Worm (Caenorhabditis elegans) whole organism, early embryonic: ENCODE data around the gene ugt-42.

ENCODE experiments used
- B0310.2 ChIP-seq: sonication (generic microtip); optimal IDR thresholded peaks from 2 replicates; lab custom pipeline; 2016; ENCODE audit warnings: mild to moderate bottlenecking, missing genetic modification characterization, missing compliant biosample characterization
- ama-1 ChIP-seq: fragments of 150-350 bp; optimal IDR thresholded peaks from 2 replicates; lab custom pipeline; 2014
- ets-7 ChIP-seq: sonication (generic microtip); optimal IDR thresholded peaks from 2 replicates; lab custom pipeline; 2016; ENCODE audit warnings: missing genotype, missing genetic modification characterization, missing compliant biosample characterization
- hmbx-1 ChIP-seq: sonication (generic microtip); optimal IDR thresholded peaks from 2 replicates; lab custom pipeline; 2016; ENCODE audit warnings: mild to moderate bottlenecking, missing genetic modification characterization, missing compliant biosample characterization
- sea-1 ChIP-seq: fragments of 200-800 bp; sonication (Bioruptor generic); conservative IDR thresholded peaks from 2 replicates; pipeline ENCODE4 v1.3.6; 2022; ENCODE audit warnings: missing genetic modification characterization, missing compliant biosample characterization
- tbx-11 ChIP-seq: fragments of 200-800 bp; sonication (Bioruptor generic); IDR thresholded peaks from 2 replicates; pipeline ENCODE4 v1.3.6; 2022; ENCODE audit warnings: missing genetic modification characterization, missing compliant biosample characterization
- tra-4 ChIP-seq: sonication (generic microtip); optimal IDR thresholded peaks from 2 replicates; lab custom pipeline; 2017; ENCODE audit warnings: missing genetic modification characterization, missing compliant biosample characterization

DNA sequence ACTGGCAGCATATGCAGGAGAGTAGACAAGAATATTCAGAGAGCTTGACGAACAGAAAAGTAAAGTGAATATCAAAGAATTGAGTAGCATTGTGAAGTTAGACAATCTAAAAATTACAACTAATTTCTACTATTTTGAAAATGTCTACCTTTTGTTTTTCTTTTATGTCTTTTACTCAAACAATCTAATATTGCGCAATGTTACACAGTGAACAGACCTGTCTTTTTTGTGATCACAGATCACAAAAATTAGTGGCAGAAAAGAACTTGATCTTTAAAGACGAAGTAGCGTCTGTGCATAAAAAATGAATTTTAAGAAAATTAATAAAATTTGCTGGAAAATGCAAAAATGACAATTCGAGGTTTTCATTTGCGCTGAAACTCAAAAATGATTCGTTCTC, 52.1 kb downstream of the ugt-42 start:
- TF ChIP-seq B0310.2 (tag; lab: Kevin White, UChicago): no peak
- no peak for TF ChIP-seq ama-1 (lab: Kevin White, UChicago)
- no peak for TF ChIP-seq sea-1 (GFP tag; lab: Robert Waterston, UW)
- TF ChIP-seq hmbx-1 (tag; lab: Kevin White, UChicago): no peak
- TF ChIP-seq tra-4: no peak
- no peak for TF ChIP-seq ets-7
- no peak for TF ChIP-seq tbx-11 (GFP tag; lab: Robert Waterston, UW)
